Worm (Caenorhabditis elegans) whole organism, L4 larva: ENCODE data around the gene D1044.4.

Source experiments
- D1046.2 ChIP-seq: fragments of 200-800 bp; sonication (Bioruptor generic); IDR thresholded peaks from 2 replicates; pipeline ENCODE4 v1.3.6; 2022; ENCODE audit warnings: missing genetic modification characterization, missing compliant biosample characterization
- F10B5.3 ChIP-seq: sonication (generic microtip); optimal IDR thresholded peaks from 2 replicates; lab custom pipeline; 2016; ENCODE audit warnings: mild to moderate bottlenecking, missing genetic modification characterization, missing compliant biosample characterization
- Y105C5A.15 ChIP-seq: fragments of 200-800 bp; sonication (Bioruptor generic); IDR thresholded peaks from 2 replicates; pipeline ENCODE4 v1.3.6; 2022; ENCODE audit warnings: missing genetic modification characterization, missing compliant biosample characterization
- Y48G9A.11 ChIP-seq: fragments of 200-800 bp; sonication (Bioruptor generic); IDR thresholded peaks from 2 replicates; pipeline ENCODE4 v1.3.6; 2022; ENCODE audit warnings: missing genetic modification reagents, missing genetic modification characterization, missing compliant biosample characterization
- ZK337.2 ChIP-seq: fragments of 200-800 bp; sonication (Bioruptor generic); IDR thresholded peaks from 2 replicates; pipeline ENCODE4 v1.3.6; 2022; ENCODE audit warnings: missing genetic modification reagents, missing genetic modification characterization, missing compliant biosample characterization
- aha-1 ChIP-seq: fragments of 150-350 bp; peaks from one replicate; lab custom pipeline; 2014; ENCODE audit warnings: missing biosample characterization, missing genetic modification characterization
- ama-1 ChIP-seq: fragments of 150-350 bp; optimal IDR thresholded peaks from 2 replicates; lab custom pipeline; 2014; ENCODE audit warnings: inconsistent platforms, mixed read lengths
- attf-4 ChIP-seq: sonication (generic microtip); optimal IDR thresholded peaks from 3 replicates; lab custom pipeline; 2017; ENCODE audit warnings: missing biosample characterization, missing genetic modification characterization
- ceh-20 ChIP-seq: fragments of 200-800 bp; sonication (Bioruptor generic); IDR thresholded peaks from 2 replicates; pipeline ENCODE4 v1.3.6; 2022; ENCODE audit warnings: missing genetic modification reagents, missing genetic modification characterization, missing compliant biosample characterization
- ceh-62 ChIP-seq: sonication (generic microtip); optimal IDR thresholded peaks from 2 replicates; lab custom pipeline; 2017; ENCODE audit warnings: missing biosample characterization, missing genetic modification characterization
- ceh-82 ChIP-seq: sonication (generic microtip); optimal IDR thresholded peaks from 2 replicates; lab custom pipeline; 2017; ENCODE audit warnings: missing biosample characterization, missing genetic modification characterization
- cey-2 ChIP-seq: sonication (generic microtip); optimal IDR thresholded peaks from 3 replicates; lab custom pipeline; 2017; ENCODE audit warnings: missing genetic modification characterization, mild to moderate bottlenecking, missing compliant biosample characterization, antibody characterized with exemption, borderline replicate concordance; ENCODE audit not compliant: insufficient read depth
- daf-12 ChIP-seq: fragments of 150-350 bp; optimal IDR thresholded peaks from 2 replicates; lab custom pipeline; 2014; ENCODE audit warnings: missing biosample characterization, missing genetic modification reagents, missing genetic modification characterization
- daf-16 ChIP-seq, 3 experiments: sonication (generic microtip); optimal IDR thresholded peaks; 2 replicates each; lab custom pipeline; 2016 to 2017; ENCODE audit warnings: missing genetic modification characterization in 3 of 3, missing genetic modification reagents in 3 of 3, mild to moderate bottlenecking in 2 of 3, missing compliant biosample characterization in 2 of 3, missing biosample characterization in 1 of 3, moderate library complexity in 1 of 3
- daf-19 ChIP-seq: fragments of 200-800 bp; sonication (Bioruptor generic); conservative IDR thresholded peaks from 2 replicates; pipeline ENCODE4 v1.3.6; 2022; ENCODE audit warnings: missing genetic modification characterization, missing compliant biosample characterization
- daf-8 ChIP-seq: fragments of 200-800 bp; sonication (Bioruptor generic); IDR thresholded peaks from 2 replicates; pipeline ENCODE4 v1.3.6; 2022; ENCODE audit warnings: missing genetic modification characterization, missing compliant biosample characterization
- dve-1 ChIP-seq: sonication (generic microtip); optimal IDR thresholded peaks from 2 replicates; lab custom pipeline; 2017; ENCODE audit warnings: antibody characterized with exemption, mild to moderate bottlenecking, missing genetic modification characterization, missing compliant biosample characterization; ENCODE audit not compliant: insufficient read depth
- egl-43 ChIP-seq: fragments of 200-800 bp; sonication (Bioruptor generic); IDR thresholded peaks from 2 replicates; pipeline ENCODE4 v1.3.6; 2022; ENCODE audit warnings: missing genetic modification reagents, missing genetic modification characterization, missing compliant biosample characterization
- fkh-10 ChIP-seq: fragments of 150-350 bp; optimal IDR thresholded peaks from 2 replicates; lab custom pipeline; 2014; ENCODE audit warnings: missing biosample characterization, missing genetic modification reagents, missing genetic modification characterization
- gei-8 ChIP-seq: fragments of 200-800 bp; sonication (Bioruptor generic); optimal IDR thresholded peaks from 2 replicates; lab custom pipeline; 2018; ENCODE audit warnings: mild to moderate bottlenecking, missing genetic modification characterization, missing compliant biosample characterization
- hif-1 ChIP-seq, 2 experiments: sonication (generic microtip); optimal IDR thresholded peaks; 2 replicates each; lab custom pipeline; 2016 to 2017; ENCODE audit warnings: missing compliant biosample characterization in 2 of 2, missing genetic modification characterization in 2 of 2, missing genetic modification reagents in 2 of 2, missing genotype in 2 of 2, mild to moderate bottlenecking in 1 of 2
- hlh-11 ChIP-seq: fragments of 200-800 bp; sonication (Bioruptor generic); optimal IDR thresholded peaks from 2 replicates; lab custom pipeline; 2018; ENCODE audit warnings: mild to moderate bottlenecking, missing genetic modification characterization, missing compliant biosample characterization
- hmg-1.1 ChIP-seq: fragments of 200-800 bp; sonication (Bioruptor generic); IDR thresholded peaks from 2 replicates; pipeline ENCODE4 v1.3.6; 2022; ENCODE audit warnings: missing genetic modification reagents, missing genetic modification characterization, missing compliant biosample characterization
- lin-1 ChIP-seq: fragments of 200-800 bp; sonication (Bioruptor generic); IDR thresholded peaks from 2 replicates; pipeline ENCODE4 v1.3.6; 2022; ENCODE audit warnings: missing genetic modification reagents, missing genetic modification characterization, missing compliant biosample characterization
- lin-39 ChIP-seq: fragments of 150-350 bp; optimal IDR thresholded peaks from 2 replicates; lab custom pipeline; 2014; ENCODE audit warnings: missing biosample characterization, missing genetic modification reagents, missing genetic modification characterization
- madf-9 ChIP-seq: fragments of 200-800 bp; sonication (Bioruptor generic); conservative IDR thresholded peaks from 2 replicates; pipeline ENCODE4 v1.3.6; 2022; ENCODE audit warnings: missing genetic modification reagents, missing genetic modification characterization, missing compliant biosample characterization
- mdl-1 ChIP-seq, 2 experiments: fragments of 150-350 bp in 1 of 2; sonication (generic microtip) in 1 of 2; optimal IDR thresholded peaks; 2 replicates each; lab custom pipeline; 2014 to 2017; ENCODE audit warnings: missing biosample characterization in 2 of 2, missing genetic modification characterization in 2 of 2
- mes-2 ChIP-seq: sonication (generic microtip); optimal IDR thresholded peaks from 2 replicates; lab custom pipeline; 2016; ENCODE audit warnings: missing genotype, mild to moderate bottlenecking, missing genetic modification characterization, missing compliant biosample characterization; ENCODE audit not compliant: poor library complexity, severe bottlenecking
- mxl-2 ChIP-seq: fragments of 200-800 bp; sonication (Bioruptor generic); conservative IDR thresholded peaks from 2 replicates; pipeline ENCODE4 v1.3.6; 2022; ENCODE audit warnings: missing genetic modification reagents, missing genetic modification characterization, missing compliant biosample characterization
- mxl-3 ChIP-seq: fragments of 200-800 bp; sonication (Bioruptor generic); optimal IDR thresholded peaks from 2 replicates; lab custom pipeline; 2018; ENCODE audit warnings: mild to moderate bottlenecking, missing genetic modification characterization, missing compliant biosample characterization
- nhr-10 ChIP-seq: fragments of 150-350 bp; optimal IDR thresholded peaks from 2 replicates; lab custom pipeline; 2014; ENCODE audit warnings: missing biosample characterization, missing genetic modification characterization
- nhr-102 ChIP-seq: sonication (generic microtip); optimal IDR thresholded peaks from 2 replicates; lab custom pipeline; 2016; ENCODE audit warnings: mild to moderate bottlenecking, missing genetic modification characterization, moderate library complexity, missing compliant biosample characterization
- nhr-11 ChIP-seq: fragments of 150-350 bp; optimal IDR thresholded peaks from 2 replicates; lab custom pipeline; 2014; ENCODE audit warnings: missing biosample characterization, missing genetic modification characterization
- nhr-237 ChIP-seq: sonication (generic microtip); optimal IDR thresholded peaks from 2 replicates; lab custom pipeline; 2017; ENCODE audit warnings: missing biosample characterization, missing genetic modification characterization
- nhr-28 ChIP-seq: fragments of 150-350 bp; optimal IDR thresholded peaks from 2 replicates; lab custom pipeline; 2014; ENCODE audit warnings: missing biosample characterization, missing genetic modification characterization
- nhr-41 ChIP-seq: fragments of 200-800 bp; sonication (Bioruptor generic); IDR thresholded peaks from 2 replicates; pipeline ENCODE4 v1.3.6; 2022; ENCODE audit warnings: missing genetic modification reagents, missing genetic modification characterization, missing compliant biosample characterization
- nhr-42 ChIP-seq: fragments of 200-800 bp; sonication (Bioruptor generic); IDR thresholded peaks from 2 replicates; pipeline ENCODE4 v1.3.6; 2022; ENCODE audit warnings: missing genetic modification characterization, missing compliant biosample characterization
- nhr-6 ChIP-seq: fragments of 150-350 bp; optimal IDR thresholded peaks from 2 replicates; lab custom pipeline; 2014; ENCODE audit warnings: missing biosample characterization, missing genetic modification characterization
- nhr-77 ChIP-seq: fragments of 150-350 bp; optimal IDR thresholded peaks from 2 replicates; lab custom pipeline; 2014; ENCODE audit warnings: missing biosample characterization, missing genetic modification characterization
- pqm-1 ChIP-seq: sonication (generic microtip); optimal IDR thresholded peaks from 2 replicates; lab custom pipeline; 2017; ENCODE audit warnings: missing biosample characterization, missing genetic modification characterization
- rbr-2 ChIP-seq: sonication (generic microtip); optimal IDR thresholded peaks from 2 replicates; lab custom pipeline; 2016; ENCODE audit warnings: missing genotype, missing genetic modification characterization, missing compliant biosample characterization
- saeg-2 ChIP-seq: fragments of 200-800 bp; sonication (Bioruptor generic); IDR thresholded peaks from 2 replicates; pipeline ENCODE4 v1.3.6; 2022; ENCODE audit warnings: missing genetic modification reagents, missing genetic modification characterization, missing compliant biosample characterization
- sdz-12 ChIP-seq: fragments of 200-800 bp; sonication (Bioruptor generic); optimal IDR thresholded peaks from 2 replicates; lab custom pipeline; 2018; ENCODE audit warnings: mild to moderate bottlenecking, missing genetic modification characterization, missing compliant biosample characterization
- set-16 ChIP-seq: fragments of 200-800 bp; sonication (Bioruptor generic); IDR thresholded peaks from 2 replicates; pipeline ENCODE4 v1.3.6; 2022; ENCODE audit warnings: missing genetic modification reagents, missing genetic modification characterization, missing compliant biosample characterization
- skn-1 ChIP-seq: fragments of 150-350 bp; optimal IDR thresholded peaks from 2 replicates; lab custom pipeline; 2014; ENCODE audit warnings: missing biosample characterization, missing genetic modification characterization
- snpc-1.2 ChIP-seq: fragments of 200-800 bp; sonication (Bioruptor generic); IDR thresholded peaks from 2 replicates; pipeline ENCODE4 v1.3.6; 2022; ENCODE audit warnings: missing genetic modification reagents, missing genetic modification characterization, missing compliant biosample characterization
- unc-39 ChIP-seq: sonication (generic microtip); optimal IDR thresholded peaks from 2 replicates; lab custom pipeline; 2017; ENCODE audit warnings: missing biosample characterization, missing genetic modification characterization
- zfp-3 ChIP-seq: fragments of 200-800 bp; sonication (Bioruptor generic); conservative IDR thresholded peaks from 2 replicates; pipeline ENCODE4 v1.3.6; 2022; ENCODE audit warnings: missing genetic modification reagents, missing genetic modification characterization, missing compliant biosample characterization
- zip-11 ChIP-seq: fragments of 200-800 bp; sonication (Bioruptor generic); IDR thresholded peaks from 2 replicates; pipeline ENCODE4 v1.3.6; 2022; ENCODE audit warnings: missing genetic modification characterization, missing compliant biosample characterization
- zip-2 ChIP-seq: fragments of 150-350 bp; optimal IDR thresholded peaks from 2 replicates; lab custom pipeline; 2014; ENCODE audit warnings: missing biosample characterization, missing genetic modification characterization

The D1044.4 gene

DNA sequence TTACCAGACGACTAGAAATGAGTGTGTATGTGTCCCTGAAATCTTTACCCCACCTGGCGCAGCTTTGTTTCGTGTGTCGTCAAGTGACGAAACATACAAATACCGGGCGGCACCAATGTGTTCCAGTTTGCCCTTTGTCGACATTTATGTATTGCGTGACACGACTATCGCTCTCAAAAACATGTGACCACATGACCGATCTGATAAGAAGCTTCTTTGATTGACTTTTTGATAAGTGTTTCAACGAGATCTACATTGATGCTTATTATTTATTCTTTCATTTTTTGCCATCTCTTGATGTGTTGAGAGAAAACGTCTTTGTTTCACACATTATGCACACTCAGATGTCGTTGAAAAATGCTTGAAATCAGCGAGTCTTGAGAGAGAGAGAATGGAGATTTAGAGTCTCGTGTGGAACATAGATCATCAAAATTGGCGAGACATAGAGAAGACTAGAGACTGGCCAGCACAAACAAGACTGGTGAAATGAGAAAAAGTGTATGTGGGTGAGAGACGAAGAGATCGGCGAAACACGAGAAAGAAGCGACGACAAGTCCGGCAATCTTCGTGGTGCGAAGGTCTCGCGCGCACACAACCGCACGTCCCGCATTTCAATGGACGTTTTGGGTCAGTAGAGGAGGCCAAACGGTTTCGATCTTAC is 18.8 kb downstream of the D1044.4 start:
- peak; percentile 66 for TF ChIP-seq mes-2 (tag; lab: Kevin White, UChicago)
- TF ChIP-seq daf-8 (GFP tag; lab: Robert Waterston, UW) = no peak
- TF ChIP-seq D1046.2 (GFP tag; lab: Robert Waterston, UW) = no peak
- peak; percentile 65 for TF ChIP-seq nhr-10 (tag; lab: Kevin White, UChicago)
- TF ChIP-seq nhr-11 (tag; lab: Kevin White, UChicago) = peak; percentile 46
- 0 out of 2 replicates have a peak, but pooled peaks have one; percentile 30 for TF ChIP-seq zfp-3
- peak; percentile 42 for TF ChIP-seq nhr-102
- TF ChIP-seq madf-9 (GFP tag; lab: Robert Waterston, UW) = no peak
- TF ChIP-seq Y48G9A.11 = no peak
- TF ChIP-seq zip-11 (GFP tag; lab: Robert Waterston, UW) = no peak
- no peak for TF ChIP-seq daf-16 (GFP tag; optimal IDR thresholded peaks at IDR 0.05; lab: Kevin White, UChicago)
- peak; percentile 83 for TF ChIP-seq daf-16 (tag; optimal IDR thresholded peaks at IDR 0.05; lab: Kevin White, UChicago)
- TF ChIP-seq ceh-82 (tag; lab: Kevin White, UChicago) = no peak
- peak; percentile 77 for TF ChIP-seq ama-1 (lab: Kevin White, UChicago)
- TF ChIP-seq ceh-20 = no peak
- no peak for TF ChIP-seq unc-39 (tag; lab: Kevin White, UChicago)
- no peak for TF ChIP-seq nhr-42 (GFP tag; lab: Robert Waterston, UW)
- TF ChIP-seq lin-39 (tag; lab: Kevin White, UChicago) = peak; percentile 27
- TF ChIP-seq daf-12 (tag; lab: Kevin White, UChicago) = no peak
- no peak for TF ChIP-seq mxl-2 (GFP tag; lab: Robert Waterston, UW)
- peak; percentile 4 for TF ChIP-seq rbr-2 (tag; lab: Kevin White, UChicago)
- peak; percentile 43; the same call in 1 of the 2 replicates for TF ChIP-seq set-16 (GFP tag; lab: Robert Waterston, UW)
- no peak for TF ChIP-seq gei-8 (GFP tag; lab: Kevin White, UChicago)
- peak; percentile 94 for TF ChIP-seq hlh-11
- TF ChIP-seq hmg-1.1 (GFP tag; lab: Robert Waterston, UW) = peak; percentile 49; the same call in 1 of the 2 replicates
- TF ChIP-seq nhr-6 (tag; lab: Kevin White, UChicago) = peak; percentile 32
- TF ChIP-seq mdl-1 (tag; optimal IDR thresholded peaks at IDR 0.05; lab: Kevin White, UChicago) = peak; percentile 7 to 83
- no peak for TF ChIP-seq sdz-12
- TF ChIP-seq lin-1 = no peak; the same call in 1 of the 2 replicates
- TF ChIP-seq daf-19 = no peak
- TF ChIP-seq F10B5.3 (tag; lab: Kevin White, UChicago) = no peak
- TF ChIP-seq pqm-1 (tag; lab: Kevin White, UChicago) = peak; percentile 74
- TF ChIP-seq ZK337.2 (GFP tag; lab: Robert Waterston, UW) = no peak
- peak; percentile 67 for TF ChIP-seq nhr-28
- TF ChIP-seq attf-4 = no peak
- peak in 1 of 2 experiments; percentile 48 for TF ChIP-seq hif-1 (tag; optimal IDR thresholded peaks at IDR 0.05; lab: Kevin White, UChicago)
- peak; percentile 45 for TF ChIP-seq nhr-77 (tag; lab: Kevin White, UChicago)
- peak; percentile 34 for TF ChIP-seq cey-2 (tag; lab: Kevin White, UChicago)
- 0 out of 2 replicates have a peak, but pooled peaks have one; percentile 30 for TF ChIP-seq nhr-41 (GFP tag; lab: Robert Waterston, UW)
- TF ChIP-seq aha-1 (tag; lab: Kevin White, UChicago) = peak; percentile 98
- peak; percentile 32; the same call in 1 of the 2 replicates for TF ChIP-seq egl-43 (GFP tag; lab: Robert Waterston, UW)
- no peak for TF ChIP-seq Y105C5A.15 (GFP tag; lab: Robert Waterston, UW)
- no peak for TF ChIP-seq nhr-237 (tag; lab: Kevin White, UChicago)
- TF ChIP-seq dve-1 (tag; lab: Kevin White, UChicago) = peak; percentile 92
- peak; percentile 58 for TF ChIP-seq mxl-3 (GFP tag; lab: Kevin White, UChicago)
- no peak for TF ChIP-seq saeg-2 (GFP tag; lab: Robert Waterston, UW)
- no peak for TF ChIP-seq ceh-62 (tag; lab: Kevin White, UChicago)
- no peak for TF ChIP-seq skn-1 (tag; lab: Kevin White, UChicago)
- no peak for TF ChIP-seq snpc-1.2 (GFP tag; lab: Robert Waterston, UW)
- no peak for TF ChIP-seq zip-2 (tag; lab: Kevin White, UChicago)
- peak; percentile 46 for TF ChIP-seq fkh-10
